Fruit fly (Drosophila melanogaster): ENCODE data around the gene CG1764.

DNA sequence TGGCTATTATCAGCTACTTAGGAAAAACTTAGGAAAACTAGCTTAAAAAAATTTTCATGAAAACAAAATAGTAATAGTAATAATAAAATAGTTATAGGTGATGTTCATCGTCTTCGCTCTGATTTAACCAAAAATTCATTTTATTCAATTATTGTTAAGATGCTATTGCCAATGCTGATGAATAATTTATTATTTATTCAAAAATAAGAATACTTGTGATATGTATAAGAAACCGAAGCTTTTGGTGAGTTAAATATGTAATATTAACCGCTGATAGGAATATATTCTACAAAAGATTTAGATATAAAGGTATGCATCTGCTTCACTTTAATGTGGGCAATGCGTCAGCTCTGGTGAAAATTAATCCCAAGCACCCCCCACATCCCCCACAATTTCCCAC is 21.5 kb downstream of the CG1764 start:
- TF ChIP-seq Abd-B (GFP tag; optimal IDR thresholded peaks at IDR 0.05) = no peak
- TF ChIP-seq Hr78 (GFP tag; optimal IDR thresholded peaks at IDR 0.05) = no peak
- no peak for TF ChIP-seq br (GFP tag; optimal IDR thresholded peaks at IDR 0.05)
- TF ChIP-seq psq (GFP tag; optimal IDR thresholded peaks at IDR 0.05) = no peak
- TF ChIP-seq N (GFP tag; optimal IDR thresholded peaks at IDR 0.05) = no peak
- TF ChIP-seq CG32264 (GFP tag; optimal IDR thresholded peaks at IDR 0.05) = no peak
- TF ChIP-seq dl (GFP tag; optimal IDR thresholded peaks at IDR 0.05; ENCODE audit: insufficient read depth in 1 of 2, partially characterized antibody in 2 of 2) = no peak
- TF ChIP-seq HLH106 (tag; optimal IDR thresholded peaks at IDR 0.05) = no peak
- TF ChIP-seq Hnf4 (GFP tag; optimal IDR thresholded peaks at IDR 0.05) = no peak
- TF ChIP-seq dmrt93B (GFP tag; optimal IDR thresholded peaks at IDR 0.05) = no peak

All from whole organism, wandering third instar larva.